Worm (Caenorhabditis elegans): ENCODE results near the gene set-9.
"Not testable (repeated sequence)": the region's sequence is repeated elsewhere in the genome, so short reads cannot be mapped to it uniquely, and the experiment has no call there.

ce11 chrIV:4348146-4348545 is 40.5 kb downstream of the set-9 start, which contains the start of gene W03B1.5:
- TF ChIP-seq ama-1 (optimal IDR thresholded peaks at IDR 0.05); skn-1 (tag; optimal IDR thresholded peaks at IDR 0.05); nhr-11 (tag; optimal IDR thresholded peaks at IDR 0.05); ztf-11 (tag; optimal IDR thresholded peaks at IDR 0.05); nhr-237 (tag; optimal IDR thresholded peaks at IDR 0.05); unc-55 (GFP tag; optimal IDR thresholded peaks at IDR 0.05); ZK546.5 (tag; optimal IDR thresholded peaks at IDR 0.05); lin-11 (tag; optimal IDR thresholded peaks at IDR 0.05); lsy-2 (tag; optimal IDR thresholded peaks at IDR 0.05); nhr-77 (tag; optimal IDR thresholded peaks at IDR 0.05); snpc-4 (tag; optimal IDR thresholded peaks at IDR 0.05): not testable (repeated sequence)

Measured in whole organism, L2 larva.